Worm (Caenorhabditis elegans) whole organism, L3 larva: ENCODE measurements around the gene F09E5.11.
A peak's percentile ranks its signal among the peaks of the same experiment; 100 is the strongest.

Experiments used
- R02D3.7 ChIP-seq: fragments of 150-350 bp; optimal IDR thresholded peaks from 2 replicates; lab custom pipeline; 2014; ENCODE audit warnings: missing biosample characterization, missing genetic modification characterization
- aly-2 ChIP-seq: fragments of 150-350 bp; optimal IDR thresholded peaks from 2 replicates; lab custom pipeline; 2014; ENCODE audit warnings: missing biosample characterization, missing genetic modification characterization
- ceh-28 ChIP-seq: fragments of 150-350 bp; optimal IDR thresholded peaks from 2 replicates; lab custom pipeline; 2014; ENCODE audit warnings: missing biosample characterization, missing genetic modification reagents, missing genetic modification characterization
- egl-27 ChIP-seq: sonication (generic microtip); optimal IDR thresholded peaks from 4 replicates; lab custom pipeline; 2017; ENCODE audit warnings: missing biosample characterization, missing genetic modification reagents, missing genetic modification characterization
- fkh-10 ChIP-seq: sonication (generic microtip); optimal IDR thresholded peaks from 2 replicates; lab custom pipeline; 2017; ENCODE audit warnings: missing biosample characterization, missing genetic modification reagents, missing genetic modification characterization
- nhr-11 ChIP-seq: fragments of 150-350 bp; optimal IDR thresholded peaks from 2 replicates; lab custom pipeline; 2014; ENCODE audit warnings: missing biosample characterization, missing genetic modification characterization
- nhr-23 ChIP-seq: fragments of 150-350 bp; optimal IDR thresholded peaks from 2 replicates; lab custom pipeline; 2014; ENCODE audit warnings: missing biosample characterization, missing genetic modification reagents, missing genetic modification characterization
- pqm-1 ChIP-seq: fragments of 150-350 bp; optimal IDR thresholded peaks from 2 replicates; lab custom pipeline; 2017; ENCODE audit warnings: missing biosample characterization, missing genetic modification characterization, inconsistent platforms
- skn-1 ChIP-seq: fragments of 150-350 bp; optimal IDR thresholded peaks from 2 replicates; lab custom pipeline; 2014; ENCODE audit warnings: missing biosample characterization, missing genetic modification characterization

DNA sequence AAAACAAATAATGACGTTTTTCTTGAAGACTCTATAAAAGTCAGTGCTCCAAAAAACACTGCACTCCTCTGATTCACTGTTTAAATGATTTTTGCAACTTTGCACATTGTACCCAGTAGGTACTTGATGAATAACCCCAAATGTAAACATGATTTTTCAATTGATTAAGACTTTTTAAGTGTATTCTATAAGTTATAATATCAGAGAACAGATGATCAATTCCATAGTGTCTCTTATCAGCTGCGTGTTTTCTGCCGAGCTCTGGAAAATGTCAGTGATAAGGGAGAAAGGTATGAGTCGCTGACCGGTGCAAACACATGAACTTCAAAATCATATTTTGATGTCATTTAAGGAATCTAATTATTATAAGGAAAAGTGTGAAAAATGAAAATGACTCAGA lies 34.2 kb downstream of the F09E5.11 start:
- TF ChIP-seq R02D3.7 = no peak
- TF ChIP-seq egl-27 (tag; lab: Kevin White, UChicago) = no peak
- TF ChIP-seq aly-2 (tag; lab: Kevin White, UChicago) = no peak
- peak; percentile 99 for TF ChIP-seq pqm-1 (tag; lab: Kevin White, UChicago)
- TF ChIP-seq ceh-28 (tag; lab: Kevin White, UChicago) = no peak
- TF ChIP-seq nhr-23 = no peak
- TF ChIP-seq nhr-11 = no peak
- TF ChIP-seq fkh-10 (GFP tag; lab: Kevin White, UChicago) = no peak
- no peak for TF ChIP-seq skn-1
